Fruit fly (Drosophila melanogaster) whole organism, embryonic: ENCODE measurements around the gene galla-2.

ENCODE experiments used
- Abd-B ChIP-seq: fragments of 200-800 bp; sonication (Bioruptor generic); optimal IDR thresholded peaks from 2 replicates; lab custom pipeline; 2018; ENCODE audit warnings: missing biosample characterization, mild to moderate bottlenecking, missing genetic modification characterization, moderate library complexity
- Adf1 ChIP-seq: fragments of 200-800 bp; sonication (Bioruptor generic); IDR thresholded peaks from 2 replicates; pipeline ENCODE4 v1.3.6; 2022; ENCODE audit warnings: missing biosample characterization, missing genetic modification characterization
- Asciz ChIP-seq: fragments of 200-800 bp; sonication (Bioruptor generic); optimal IDR thresholded peaks from 2 replicates; lab custom pipeline; 2017; ENCODE audit warnings: missing biosample characterization, mild to moderate bottlenecking, missing genetic modification characterization, missing genetic modification reagents
- CG10209 ChIP-seq: fragments of 200-800 bp; sonication (Bioruptor generic); optimal IDR thresholded peaks from 3 replicates; lab custom pipeline; 2017; ENCODE audit warnings: missing biosample characterization, mild to moderate bottlenecking, missing genetic modification characterization, missing genetic modification reagents
- CG12071 ChIP-seq: fragments of 200-800 bp; sonication (Bioruptor generic); optimal IDR thresholded peaks from 3 replicates; lab custom pipeline; 2018; ENCODE audit warnings: missing biosample characterization, mild to moderate bottlenecking, missing genetic modification characterization
- CG13123 ChIP-seq: fragments of 200-800 bp; sonication (Bioruptor generic); optimal IDR thresholded peaks from 2 replicates; lab custom pipeline; 2016; ENCODE audit warnings: missing biosample characterization, missing genetic modification characterization
- CG14710 ChIP-seq: fragments of 200-800 bp; sonication (Bioruptor generic); optimal IDR thresholded peaks from 3 replicates; lab custom pipeline; 2019; ENCODE audit warnings: missing biosample characterization, mild to moderate bottlenecking, missing genetic modification characterization, moderate library complexity
- CG15479 ChIP-seq: fragments of 200-800 bp; sonication (Bioruptor generic); optimal IDR thresholded peaks from 3 replicates; lab custom pipeline; 2019; ENCODE audit warnings: missing biosample characterization, mild to moderate bottlenecking, missing genetic modification characterization, moderate library complexity
- CG1792 ChIP-seq: fragments of 200-800 bp; sonication (Bioruptor generic); optimal IDR thresholded peaks from 2 replicates; lab custom pipeline; 2016; ENCODE audit warnings: missing biosample characterization, missing genetic modification characterization
- CG2678 ChIP-seq: fragments of 200-800 bp; sonication (Bioruptor generic); optimal IDR thresholded peaks from 3 replicates; lab custom pipeline; 2019; ENCODE audit warnings: missing biosample characterization, mild to moderate bottlenecking, missing genetic modification characterization, moderate library complexity
- CG3726 ChIP-seq: fragments of 200-800 bp; sonication (Bioruptor generic); IDR thresholded peaks from 3 replicates; pipeline ENCODE4, ENCODE4 v1.3.6; 2022; ENCODE audit warnings: missing biosample characterization, missing genetic modification characterization
- CG4360 ChIP-seq: fragments of 200-800 bp; sonication (Bioruptor generic); IDR thresholded peaks from 2 replicates; pipeline ENCODE4 v1.3.6; 2022; ENCODE audit warnings: missing biosample characterization, missing genetic modification characterization
- CG4404 ChIP-seq: fragments of 200-800 bp; sonication (Bioruptor generic); IDR thresholded peaks from 2 replicates; pipeline ENCODE4 v1.3.6; 2022; ENCODE audit warnings: missing biosample characterization, missing genetic modification characterization
- CG5180 ChIP-seq: fragments of 200-800 bp; sonication (Bioruptor generic); optimal IDR thresholded peaks from 3 replicates; lab custom pipeline; 2017; ENCODE audit warnings: missing biosample characterization, missing genetic modification characterization, mild to moderate bottlenecking, moderate library complexity, missing genetic modification reagents
- CG7556 ChIP-seq: fragments of 200-800 bp; sonication (Bioruptor generic); optimal IDR thresholded peaks from 2 replicates; lab custom pipeline; 2017; ENCODE audit warnings: missing biosample characterization, mild to moderate bottlenecking, missing genetic modification characterization
- CG8359 ChIP-seq: fragments of 200-800 bp; sonication (Bioruptor generic); optimal IDR thresholded peaks from 2 replicates; lab custom pipeline; 2017; ENCODE audit warnings: missing biosample characterization, mild to moderate bottlenecking, missing genetic modification characterization, borderline replicate concordance
- CTCF ChIP-seq: fragments of 200-800 bp; sonication (Bioruptor generic); optimal IDR thresholded peaks from 2 replicates; lab custom pipeline; 2017; ENCODE audit warnings: missing biosample characterization, mild to moderate bottlenecking, missing genetic modification characterization, moderate library complexity
- Camta ChIP-seq: fragments of 200-800 bp; sonication (Bioruptor generic); optimal IDR thresholded peaks from 2 replicates; lab custom pipeline; 2016; ENCODE audit warnings: missing biosample characterization, missing genetic modification characterization
- CoRest ChIP-seq: fragments of 200-800 bp; sonication (Bioruptor generic); optimal IDR thresholded peaks from 3 replicates; lab custom pipeline; 2018; ENCODE audit warnings: missing biosample characterization, mild to moderate bottlenecking, missing genetic modification characterization, moderate library complexity
- D ChIP-seq, 2 experiments: fragments of 200-800 bp in 1 of 2; fragments of >200 bp in 1 of 2; sonication (Bioruptor generic) in 1 of 2; optimal IDR thresholded peaks; 2 replicates in 1 of 2; 3 replicates in 1 of 2; lab custom pipeline; 2017; ENCODE audit warnings: mild to moderate bottlenecking in 1 of 2, missing biosample characterization in 1 of 2, missing genetic modification characterization in 1 of 2, missing genetic modification reagents in 1 of 2
- Drgx ChIP-seq: fragments of 200-800 bp; sonication (Bioruptor generic); IDR thresholded peaks from 2 replicates; pipeline ENCODE4 v1.3.6; 2022; ENCODE audit warnings: missing biosample characterization, missing genetic modification characterization
- Ets65A ChIP-seq: fragments of 200-800 bp; sonication (Bioruptor generic); peaks from one replicate; lab custom pipeline; 2016; ENCODE audit warnings: missing biosample characterization, missing genetic modification characterization
- Fer2 ChIP-seq: fragments of 200-800 bp; sonication (Bioruptor generic); optimal IDR thresholded peaks from 2 replicates; lab custom pipeline; 2018; ENCODE audit warnings: missing biosample characterization, mild to moderate bottlenecking, missing genetic modification characterization, moderate library complexity
- Hand ChIP-seq: fragments of 200-800 bp; sonication (Bioruptor generic); optimal IDR thresholded peaks from 2 replicates; lab custom pipeline; 2017; ENCODE audit warnings: mild to moderate bottlenecking, missing biosample characterization, missing genetic modification reagents, missing genetic modification characterization
- MESR4 ChIP-seq: fragments of 200-800 bp; sonication (Bioruptor generic); optimal IDR thresholded peaks from 2 replicates; lab custom pipeline; 2018; ENCODE audit warnings: missing biosample characterization, mild to moderate bottlenecking, missing genetic modification characterization, moderate library complexity
- Max ChIP-seq: fragments of 200-800 bp; sonication (Bioruptor generic); optimal IDR thresholded peaks from 2 replicates; lab custom pipeline; 2016; ENCODE audit warnings: missing biosample characterization, mild to moderate bottlenecking, missing genetic modification characterization
- Med ChIP-seq: fragments of 200-800 bp; sonication (Bioruptor generic); peaks from one replicate; lab custom pipeline; 2016; ENCODE audit warnings: missing biosample characterization, missing genetic modification characterization, mild to moderate bottlenecking, inconsistent platforms, moderate library complexity
- Mrtf ChIP-seq: fragments of 200-800 bp; sonication (Bioruptor generic); IDR thresholded peaks from 3 replicates; pipeline ENCODE4 v1.3.6; 2022; ENCODE audit warnings: missing biosample characterization, missing genetic modification characterization
- Nf-YB ChIP-seq: fragments of 200-800 bp; sonication (Bioruptor generic); optimal IDR thresholded peaks from 3 replicates; lab custom pipeline; 2019; ENCODE audit warnings: missing biosample characterization, mild to moderate bottlenecking, missing genetic modification characterization, moderate library complexity
- Ravus ChIP-seq: fragments of 200-800 bp; sonication (Bioruptor generic); IDR thresholded peaks from 2 replicates; pipeline ENCODE4 v1.3.6; 2022; ENCODE audit warnings: missing biosample characterization, missing genetic modification characterization
- Six4 ChIP-seq: fragments of 200-800 bp; sonication (Bioruptor generic); optimal IDR thresholded peaks from 2 replicates; lab custom pipeline; 2016; ENCODE audit warnings: missing biosample characterization, missing genetic modification characterization
- Xbp1 ChIP-seq: fragments of 200-800 bp; sonication (Bioruptor generic); optimal IDR thresholded peaks from 3 replicates; lab custom pipeline; 2016; ENCODE audit warnings: missing biosample characterization, mild to moderate bottlenecking, missing genetic modification characterization
- ac ChIP-seq: fragments of 200-800 bp; sonication (Bioruptor generic); optimal IDR thresholded peaks from 3 replicates; lab custom pipeline; 2017; ENCODE audit warnings: missing biosample characterization, mild to moderate bottlenecking, missing genetic modification characterization
- bowl ChIP-seq: fragments of 200-800 bp; sonication (Bioruptor generic); IDR thresholded peaks from 2 replicates; pipeline ENCODE4 v1.3.6; 2022; ENCODE audit warnings: missing biosample characterization, missing genetic modification characterization
- cad ChIP-seq: fragments of >200 bp; optimal IDR thresholded peaks from 2 replicates; lab custom pipeline; 2017; ENCODE audit warnings: missing biosample characterization, missing genetic modification characterization
- chm ChIP-seq: fragments of 200-800 bp; sonication (Bioruptor generic); IDR thresholded peaks from 2 replicates; pipeline ENCODE4 v1.3.6; 2022; ENCODE audit warnings: missing biosample characterization, missing genetic modification characterization
- dmrt99B ChIP-seq: fragments of 200-800 bp; sonication (Bioruptor generic); optimal IDR thresholded peaks from 2 replicates; lab custom pipeline; 2018; ENCODE audit warnings: missing biosample characterization, mild to moderate bottlenecking, missing genetic modification characterization, moderate library complexity
- fd102C ChIP-seq: fragments of 200-800 bp; sonication (Bioruptor generic); optimal IDR thresholded peaks from 2 replicates; lab custom pipeline; 2018; ENCODE audit warnings: missing biosample characterization, mild to moderate bottlenecking, missing genetic modification characterization, moderate library complexity
- gcm ChIP-seq: fragments of 200-800 bp; sonication (Bioruptor generic); optimal IDR thresholded peaks from 2 replicates; lab custom pipeline; 2019; ENCODE audit warnings: missing biosample characterization, mild to moderate bottlenecking, missing genetic modification characterization, moderate library complexity
- grn ChIP-seq: fragments of 200-800 bp; sonication (Bioruptor generic); optimal IDR thresholded peaks from 3 replicates; lab custom pipeline; 2017; ENCODE audit warnings: missing biosample characterization, missing genetic modification characterization
- insv ChIP-seq, 2 experiments: fragments of 200-800 bp; sonication (Bioruptor generic); optimal IDR thresholded peaks; 3 replicates each; lab custom pipeline; 2016 to 2018; ENCODE audit warnings: missing biosample characterization in 2 of 2, missing genetic modification characterization in 2 of 2
- lilli ChIP-seq: fragments of 200-800 bp; sonication (Bioruptor generic); optimal IDR thresholded peaks from 3 replicates; lab custom pipeline; 2016; ENCODE audit warnings: missing biosample characterization, missing genetic modification characterization
- nerfin-2 ChIP-seq: fragments of 200-800 bp; sonication (Bioruptor generic); IDR thresholded peaks from 2 replicates; pipeline ENCODE4 v1.3.6; 2022; ENCODE audit warnings: missing biosample characterization, missing genetic modification characterization; ENCODE audit not compliant: partially characterized antibody
- org-1 ChIP-seq: fragments of 200-800 bp; sonication (Bioruptor generic); optimal IDR thresholded peaks from 2 replicates; lab custom pipeline; 2017; ENCODE audit warnings: missing biosample characterization, missing genetic modification characterization
- phol ChIP-seq: fragments of 200-800 bp; sonication (Bioruptor generic); optimal IDR thresholded peaks from 3 replicates; lab custom pipeline; 2018; ENCODE audit warnings: missing biosample characterization, mild to moderate bottlenecking, missing genetic modification characterization, moderate library complexity
- sima ChIP-seq: fragments of 200-800 bp; sonication (Bioruptor generic); optimal IDR thresholded peaks from 2 replicates; lab custom pipeline; 2016; ENCODE audit warnings: missing biosample characterization, missing genetic modification characterization
- slou ChIP-seq: fragments of 200-800 bp; sonication (Bioruptor generic); optimal IDR thresholded peaks from 3 replicates; lab custom pipeline; 2016; ENCODE audit warnings: missing biosample characterization, missing genetic modification characterization
- twi ChIP-seq: fragments of 200-800 bp; optimal IDR thresholded peaks from 2 replicates; lab custom pipeline; 2019; ENCODE audit warnings: missing biosample characterization, mild to moderate bottlenecking, missing genetic modification characterization, moderate library complexity
- unpg ChIP-seq: fragments of 200-800 bp; sonication (Bioruptor generic); optimal IDR thresholded peaks from 3 replicates; lab custom pipeline; 2018; ENCODE audit warnings: missing biosample characterization, mild to moderate bottlenecking, missing genetic modification characterization, moderate library complexity

The galla-2 gene

dm6 chr3L:10847790-10848492 lies 34.7 kb upstream of the galla-2 start (continued):
- TF ChIP-seq Ravus (no peak), CG4360 (GFP tag; lab: Robert Waterston, UW) (0 out of 2 replicates have a peak, but pooled peaks have one; percentile 35), nerfin-2 (peak; percentile 32; the same call in 1 of the 2 replicates), Xbp1 (GFP tag; lab: Kevin White, UChicago) (peak; percentile 33), Abd-B (GFP tag; lab: Kevin White, UChicago) (no peak), fd102C (GFP tag; lab: Kevin White, UChicago) (peak; percentile 85), Ets65A (GFP tag; lab: Kevin White, UChicago) (peak; percentile 57), phol (tag; lab: Kevin White, UChicago) (peak; percentile 69), unpg (GFP tag; lab: Kevin White, UChicago) (peak; percentile 27), sima (GFP tag; lab: Kevin White, UChicago) (no peak), Max (GFP tag; lab: Kevin White, UChicago) (no peak), Fer2 (no peak), org-1 (peak; percentile 39), cad (GFP tag; lab: Kevin White, UChicago) (no peak), MESR4 (no peak), CG2678 (tag; lab: Kevin White, UChicago) (peak; percentile 27), chm (GFP tag; lab: Robert Waterston, UW) (no peak), insv (GFP tag; optimal IDR thresholded peaks at IDR 0.05; lab: Kevin White, UChicago) (no peak), Drgx (GFP tag; lab: Robert Waterston, UW) (no peak), CG7556 (GFP tag; lab: Kevin White, UChicago) (peak; percentile 54), CG4404 (peak; percentile 72; the same call in 1 of the 2 replicates), slou (GFP tag; lab: Kevin White, UChicago) (no peak), CG14710 (tag; lab: Kevin White, UChicago) (peak; percentile 81), CG15479 (peak; percentile 78), Six4 (GFP tag; lab: Kevin White, UChicago) (no peak), gcm (GFP tag; lab: Kevin White, UChicago) (peak; percentile 37), CG1792 (GFP tag; lab: Kevin White, UChicago) (no peak), twi (tag; lab: Kevin White, UChicago) (peak; percentile 10), Adf1 (GFP tag; lab: Robert Waterston, UW) (no peak), lilli (GFP tag; lab: Kevin White, UChicago) (peak; percentile 19), Hand (no peak), Nf-YB (GFP tag; lab: Kevin White, UChicago) (peak; percentile 13), ac (peak; percentile 73), Med (GFP tag; lab: Kevin White, UChicago) (peak; percentile 71), dmrt99B (tag; lab: Kevin White, UChicago) (peak; percentile 5), Asciz (GFP tag; lab: Kevin White, UChicago) (no peak), CG5180 (GFP tag; lab: Kevin White, UChicago) (peak; percentile 16), bowl (GFP tag; lab: Robert Waterston, UW) (no peak), Camta (GFP tag; lab: Kevin White, UChicago) (no peak), CG12071 (GFP tag; lab: Kevin White, UChicago) (no peak), CG13123 (GFP tag; lab: Kevin White, UChicago) (peak; percentile 28), CTCF (GFP tag; lab: Kevin White, UChicago) (no peak), CG8359 (GFP tag; lab: Kevin White, UChicago) (peak; percentile 56), D (optimal IDR thresholded peaks at IDR 0.05; lab: Kevin White, UChicago) (peak; percentile 73), D (GFP tag; optimal IDR thresholded peaks at IDR 0.05; lab: Kevin White, UChicago) (peak; percentile 58), CG3726 (0 out of 3 replicates have a peak, but pooled peaks have one; percentile 7), grn (GFP tag; lab: Kevin White, UChicago) (peak; percentile 76), CoRest (tag; lab: Kevin White, UChicago) (peak; percentile 45), Mrtf (no peak), CG10209 (GFP tag; lab: Kevin White, UChicago) (peak; percentile 48)
